Fruit fly (Drosophila melanogaster) whole organism, embryonic: ENCODE results near the gene CG31388.
A peak's percentile ranks its signal among the peaks of the same experiment; 100 is the strongest.

Experiments used
- Ada2b ChIP-seq: fragments of 200-800 bp; sonication (Bioruptor generic); IDR thresholded peaks from 2 replicates; pipeline ENCODE4 v1.3.6; 2022; ENCODE audit warnings: missing biosample characterization, missing genetic modification characterization
- Asciz ChIP-seq: fragments of 200-800 bp; sonication (Bioruptor generic); optimal IDR thresholded peaks from 2 replicates; lab custom pipeline; 2017; ENCODE audit warnings: missing biosample characterization, mild to moderate bottlenecking, missing genetic modification characterization, missing genetic modification reagents
- Blimp-1 ChIP-seq: fragments of 200-800 bp; sonication (Bioruptor generic); optimal IDR thresholded peaks from 3 replicates; lab custom pipeline; 2018; ENCODE audit warnings: missing biosample characterization, missing genetic modification characterization, mild to moderate bottlenecking, moderate library complexity, missing genetic modification reagents
- BtbVII ChIP-seq: fragments of 200-800 bp; sonication (Bioruptor generic); optimal IDR thresholded peaks from 3 replicates; lab custom pipeline; 2017; ENCODE audit warnings: missing biosample characterization, mild to moderate bottlenecking, missing genetic modification characterization
- Bteb2 ChIP-seq: fragments of 200-800 bp; sonication (Bioruptor generic); optimal IDR thresholded peaks from 2 replicates; lab custom pipeline; 2016; ENCODE audit warnings: missing biosample characterization, missing genetic modification characterization
- CG10267 ChIP-seq: fragments of 200-800 bp; sonication (Bioruptor generic); optimal IDR thresholded peaks from 2 replicates; lab custom pipeline; 2018; ENCODE audit warnings: missing biosample characterization, mild to moderate bottlenecking, missing genetic modification characterization, moderate library complexity
- CG14441 ChIP-seq: fragments of 200-800 bp; sonication (Bioruptor generic); IDR thresholded peaks from 2 replicates; pipeline ENCODE4 v1.3.6; 2022; ENCODE audit warnings: missing biosample characterization, missing genetic modification characterization
- CG15479 ChIP-seq: fragments of 200-800 bp; sonication (Bioruptor generic); optimal IDR thresholded peaks from 3 replicates; lab custom pipeline; 2019; ENCODE audit warnings: missing biosample characterization, mild to moderate bottlenecking, missing genetic modification characterization, moderate library complexity
- CG18476 ChIP-seq: fragments of 200-800 bp; sonication (Bioruptor generic); optimal IDR thresholded peaks from 2 replicates; lab custom pipeline; 2016; ENCODE audit warnings: missing biosample characterization, mild to moderate bottlenecking, missing genetic modification characterization
- CG2875 ChIP-seq: fragments of 200-800 bp; sonication (Bioruptor generic); optimal IDR thresholded peaks from 2 replicates; lab custom pipeline; 2017; ENCODE audit warnings: missing biosample characterization, mild to moderate bottlenecking, missing genetic modification characterization, missing genetic modification reagents
- CG30431 ChIP-seq: fragments of 200-800 bp; sonication (Bioruptor generic); optimal IDR thresholded peaks from 2 replicates; lab custom pipeline; 2017; ENCODE audit warnings: missing biosample characterization, missing genetic modification characterization
- CG6272 ChIP-seq: fragments of 200-800 bp; sonication (Bioruptor generic); IDR thresholded peaks from 2 replicates; pipeline ENCODE4 v1.3.6; 2022; ENCODE audit warnings: missing biosample characterization, missing genetic modification characterization
- CG7839 ChIP-seq: fragments of 200-800 bp; sonication (Bioruptor generic); optimal IDR thresholded peaks from 3 replicates; lab custom pipeline; 2018; ENCODE audit warnings: missing biosample characterization, mild to moderate bottlenecking, missing genetic modification characterization, moderate library complexity
- CG8359 ChIP-seq: fragments of 200-800 bp; sonication (Bioruptor generic); optimal IDR thresholded peaks from 2 replicates; lab custom pipeline; 2017; ENCODE audit warnings: missing biosample characterization, mild to moderate bottlenecking, missing genetic modification characterization, borderline replicate concordance
- CG8388 ChIP-seq: fragments of 200-800 bp; sonication (Bioruptor generic); optimal IDR thresholded peaks from 2 replicates; lab custom pipeline; 2019; ENCODE audit warnings: missing biosample characterization, mild to moderate bottlenecking, missing genetic modification characterization, moderate library complexity
- CG9609 ChIP-seq: fragments of 200-800 bp; sonication (Bioruptor generic); optimal IDR thresholded peaks from 3 replicates; lab custom pipeline; 2016; ENCODE audit warnings: missing biosample characterization, missing genetic modification characterization
- CG9817 ChIP-seq: fragments of 200-800 bp; sonication (Bioruptor generic); optimal IDR thresholded peaks from 2 replicates; lab custom pipeline; 2018; ENCODE audit warnings: missing biosample characterization, mild to moderate bottlenecking, missing genetic modification characterization, moderate library complexity
- HLH3B ChIP-seq: fragments of 200-800 bp; sonication (Bioruptor generic); IDR thresholded peaks from 2 replicates; pipeline ENCODE4 v1.3.6; 2022; ENCODE audit warnings: missing biosample characterization, missing genetic modification characterization
- Hr3 ChIP-seq: fragments of 200-800 bp; sonication (Bioruptor generic); optimal IDR thresholded peaks from 3 replicates; lab custom pipeline; 2016; ENCODE audit warnings: missing biosample characterization, missing genetic modification characterization
- Kr ChIP-seq: fragments of 200-800 bp; sonication (Bioruptor generic); optimal IDR thresholded peaks from 2 replicates; lab custom pipeline; 2017; ENCODE audit warnings: missing biosample characterization, mild to moderate bottlenecking, missing genetic modification characterization
- Lhr ChIP-seq: fragments of 200-800 bp; sonication (Bioruptor generic); optimal IDR thresholded peaks from 3 replicates; lab custom pipeline; 2017; ENCODE audit warnings: mild to moderate bottlenecking, missing biosample characterization, missing genetic modification reagents, missing genetic modification characterization
- Lpt ChIP-seq: fragments of >200 bp; optimal IDR thresholded peaks from 2 replicates; lab custom pipeline; 2018; ENCODE audit warnings: missing biosample characterization, missing genetic modification characterization
- MESR4 ChIP-seq: fragments of 200-800 bp; sonication (Bioruptor generic); optimal IDR thresholded peaks from 2 replicates; lab custom pipeline; 2018; ENCODE audit warnings: missing biosample characterization, mild to moderate bottlenecking, missing genetic modification characterization, moderate library complexity
- Mrtf ChIP-seq: fragments of 200-800 bp; sonication (Bioruptor generic); IDR thresholded peaks from 3 replicates; pipeline ENCODE4 v1.3.6; 2022; ENCODE audit warnings: missing biosample characterization, missing genetic modification characterization
- NC2β ChIP-seq: fragments of 200-800 bp; sonication (Bioruptor generic); optimal IDR thresholded peaks from 2 replicates; lab custom pipeline; 2016; ENCODE audit warnings: missing biosample characterization, missing genetic modification characterization
- Poxn ChIP-seq: fragments of 200-800 bp; sonication (Bioruptor generic); IDR thresholded peaks from 2 replicates; pipeline ENCODE4 v1.3.6; 2022; ENCODE audit warnings: missing biosample characterization, missing genetic modification characterization
- Six4 ChIP-seq: fragments of 200-800 bp; sonication (Bioruptor generic); optimal IDR thresholded peaks from 2 replicates; lab custom pipeline; 2016; ENCODE audit warnings: missing biosample characterization, missing genetic modification characterization
- Spps ChIP-seq: fragments of 200-800 bp; sonication (Bioruptor generic); optimal IDR thresholded peaks from 2 replicates; lab custom pipeline; 2018; ENCODE audit warnings: missing biosample characterization, mild to moderate bottlenecking, missing genetic modification characterization
- Xbp1 ChIP-seq: fragments of 200-800 bp; sonication (Bioruptor generic); optimal IDR thresholded peaks from 3 replicates; lab custom pipeline; 2016; ENCODE audit warnings: missing biosample characterization, mild to moderate bottlenecking, missing genetic modification characterization
- YL-1 ChIP-seq: fragments of 200-800 bp; sonication (Bioruptor generic); optimal IDR thresholded peaks from 3 replicates; lab custom pipeline; 2017; ENCODE audit warnings: missing biosample characterization, mild to moderate bottlenecking, missing genetic modification characterization
- ase ChIP-seq: fragments of 200-800 bp; sonication (Bioruptor generic); IDR thresholded peaks from 3 replicates; pipeline ENCODE4 v1.3.6; 2022; ENCODE audit warnings: missing biosample characterization, missing genetic modification characterization
- crc ChIP-seq: fragments of 200-800 bp; sonication (Bioruptor generic); optimal IDR thresholded peaks from 2 replicates; lab custom pipeline; 2016; ENCODE audit warnings: missing biosample characterization, missing genetic modification characterization
- croc ChIP-seq: fragments of 200-800 bp; sonication (Bioruptor generic); conservative IDR thresholded peaks from 3 replicates; pipeline ENCODE4 v1.3.6; 2022; ENCODE audit warnings: missing biosample characterization, missing genetic modification characterization
- dm ChIP-seq: fragments of 200-800 bp; sonication (Bioruptor generic); optimal IDR thresholded peaks from 3 replicates; lab custom pipeline; 2016; ENCODE audit warnings: missing biosample characterization, missing genetic modification characterization
- dpn ChIP-seq, 2 experiments: fragments of 200-800 bp; sonication (Bioruptor generic); optimal IDR thresholded peaks; 3 replicates each; lab custom pipeline; 2016; ENCODE audit warnings: missing biosample characterization in 2 of 2, missing genetic modification characterization in 2 of 2
- ems ChIP-seq: fragments of 200-800 bp; sonication (Bioruptor generic); optimal IDR thresholded peaks from 3 replicates; lab custom pipeline; 2016; ENCODE audit warnings: missing biosample characterization, missing genetic modification characterization
- fd3F ChIP-seq: fragments of 200-800 bp; sonication (Bioruptor generic); optimal IDR thresholded peaks from 2 replicates; lab custom pipeline; 2018; ENCODE audit warnings: missing biosample characterization, mild to moderate bottlenecking, missing genetic modification characterization, moderate library complexity
- kah ChIP-seq: fragments of 200-800 bp; sonication (Bioruptor generic); optimal IDR thresholded peaks from 2 replicates; lab custom pipeline; 2018; ENCODE audit warnings: missing biosample characterization, mild to moderate bottlenecking, missing genetic modification characterization
- lilli ChIP-seq: fragments of 200-800 bp; sonication (Bioruptor generic); optimal IDR thresholded peaks from 3 replicates; lab custom pipeline; 2016; ENCODE audit warnings: missing biosample characterization, missing genetic modification characterization
- lov ChIP-seq, 2 experiments: fragments of 200-800 bp in 1 of 2; fragments of >200 bp in 1 of 2; sonication (Bioruptor generic) in 1 of 2; IDR thresholded peaks in 1 of 2; optimal IDR thresholded peaks in 1 of 2; 2 replicates in 1 of 2; 3 replicates in 1 of 2; pipeline versions ENCODE4 v1.3.6 to Lab custom; 2017 to 2022; ENCODE audit warnings: missing biosample characterization in 1 of 2, missing genetic modification characterization in 1 of 2
- p53 ChIP-seq: fragments of 200-800 bp; sonication (Bioruptor generic); optimal IDR thresholded peaks from 2 replicates; lab custom pipeline; 2016; ENCODE audit warnings: missing biosample characterization, missing genetic modification characterization
- pb ChIP-seq: fragments of 200-800 bp; sonication (Bioruptor generic); optimal IDR thresholded peaks from 3 replicates; lab custom pipeline; 2016; ENCODE audit warnings: missing biosample characterization, missing genetic modification characterization
- pum ChIP-seq: fragments of 200-800 bp; sonication (Bioruptor generic); optimal IDR thresholded peaks from 2 replicates; lab custom pipeline; 2016; ENCODE audit warnings: missing biosample characterization, missing genetic modification characterization
- sens ChIP-seq: fragments of 200-800 bp; sonication (Bioruptor generic); peaks from one replicate; lab custom pipeline; 2016; ENCODE audit warnings: missing biosample characterization, missing genetic modification characterization
- sens-2 ChIP-seq: fragments of 200-800 bp; sonication (Bioruptor generic); IDR thresholded peaks from 2 replicates; pipeline ENCODE4 v1.3.6; 2022; ENCODE audit warnings: missing biosample characterization, missing genetic modification characterization
- so ChIP-seq: fragments of 200-800 bp; sonication (Bioruptor generic); IDR thresholded peaks from 3 replicates; pipeline ENCODE4 v1.3.6; 2022; ENCODE audit warnings: missing biosample characterization, missing genetic modification characterization
- tll ChIP-seq, 2 experiments: fragments of 200-800 bp in 1 of 2; fragments of >200 bp in 1 of 2; sonication (Bioruptor generic) in 1 of 2; optimal IDR thresholded peaks; 2 replicates each; lab custom pipeline; 2017 to 2019; ENCODE audit warnings: missing biosample characterization in 2 of 2, missing genetic modification characterization in 2 of 2, mild to moderate bottlenecking in 1 of 2, moderate library complexity in 1 of 2
- vfl ChIP-seq: fragments of 200-800 bp; sonication (Bioruptor generic); optimal IDR thresholded peaks from 2 replicates; lab custom pipeline; 2016; ENCODE audit warnings: missing biosample characterization, missing genetic modification characterization
- wor ChIP-seq: fragments of 200-800 bp; sonication (Bioruptor generic); IDR thresholded peaks from 2 replicates; pipeline ENCODE4 v1.3.6; 2022; ENCODE audit warnings: missing biosample characterization, missing genetic modification characterization
- zf30C ChIP-seq: fragments of 200-800 bp; sonication (Bioruptor generic); optimal IDR thresholded peaks from 3 replicates; lab custom pipeline; 2018; ENCODE audit warnings: missing biosample characterization, mild to moderate bottlenecking, missing genetic modification characterization

Gene CG31388

DNA sequence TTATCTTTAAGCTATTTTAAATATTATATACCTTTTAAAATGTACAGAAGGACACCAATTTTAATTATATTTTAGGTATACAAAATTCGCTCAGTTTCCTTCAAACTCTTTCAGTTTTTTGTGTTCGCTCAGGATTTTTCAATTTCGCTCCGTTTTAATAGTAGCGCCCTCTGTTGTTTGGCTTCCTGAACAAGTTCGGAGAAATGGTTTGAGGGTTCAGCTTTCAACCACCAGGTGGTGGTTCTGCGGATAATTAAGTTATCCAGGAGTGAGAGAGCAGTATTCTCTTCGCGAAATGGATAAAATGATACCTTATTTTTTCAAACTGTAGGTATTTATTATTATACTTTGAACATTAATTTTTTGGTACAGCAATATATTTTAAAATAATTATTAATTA, 31.4 kb downstream of the CG31388 start (continued):
- no peak for TF ChIP-seq lov (optimal IDR thresholded peaks at IDR 0.05; lab: Kevin White, UChicago)
- peak; percentile 76; the same call in 2 of the 3 replicates for TF ChIP-seq lov (GFP tag; IDR thresholded peaks at IDR 0.05; lab: Robert Waterston, UW)
- TF ChIP-seq lilli (GFP tag; lab: Kevin White, UChicago): peak; percentile 47
- TF ChIP-seq YL-1 (GFP tag; lab: Kevin White, UChicago): peak; percentile 29
- TF ChIP-seq pum (GFP tag; lab: Kevin White, UChicago): peak; percentile 50
- TF ChIP-seq kah: peak; percentile 73
- peak; percentile 37 for TF ChIP-seq CG9609 (GFP tag; lab: Kevin White, UChicago)
- peak; percentile 75 for TF ChIP-seq Six4 (GFP tag; lab: Kevin White, UChicago)
- no peak for TF ChIP-seq CG15479 (GFP tag; lab: Kevin White, UChicago)
- peak; percentile 16 for TF ChIP-seq CG9817 (tag; lab: Kevin White, UChicago)
- TF ChIP-seq BtbVII (GFP tag; lab: Kevin White, UChicago): peak; percentile 75
- TF ChIP-seq Blimp-1 (GFP tag; lab: Kevin White, UChicago): no peak
- no peak for TF ChIP-seq MESR4 (GFP tag; lab: Kevin White, UChicago)
- TF ChIP-seq ems (GFP tag; lab: Kevin White, UChicago): peak; percentile 54
- no peak for TF ChIP-seq Poxn (GFP tag; lab: Robert Waterston, UW)
- peak; percentile 52 for TF ChIP-seq Spps (tag; lab: Kevin White, UChicago)
- TF ChIP-seq Hr3: peak; percentile 45
- TF ChIP-seq Bteb2 (GFP tag; lab: Kevin White, UChicago): no peak
- TF ChIP-seq pb (GFP tag; lab: Kevin White, UChicago): peak; percentile 85
- TF ChIP-seq Asciz (GFP tag; lab: Kevin White, UChicago): peak; percentile 77
- peak; percentile 92 for TF ChIP-seq sens (GFP tag; lab: Kevin White, UChicago)
- TF ChIP-seq crc (GFP tag; lab: Kevin White, UChicago): no peak
- TF ChIP-seq CG14441: no peak
- TF ChIP-seq CG7839 (tag; lab: Kevin White, UChicago): no peak
- TF ChIP-seq vfl (GFP tag; lab: Kevin White, UChicago): no peak
- TF ChIP-seq tll (GFP tag; optimal IDR thresholded peaks at IDR 0.05; lab: Kevin White, UChicago): no peak
- no peak; the same call in 2 of the 3 replicates for TF ChIP-seq Mrtf (GFP tag; lab: Robert Waterston, UW)
- TF ChIP-seq zf30C: peak; percentile 35
- peak; percentile 27 for TF ChIP-seq dm (GFP tag; lab: Kevin White, UChicago)
- peak; percentile 8 for TF ChIP-seq p53 (GFP tag; lab: Kevin White, UChicago)
- TF ChIP-seq sens-2 (GFP tag; lab: Robert Waterston, UW): peak; percentile 68
- peak; percentile 72 for TF ChIP-seq Xbp1
- peak; percentile 45 to 65 for TF ChIP-seq dpn (GFP tag; optimal IDR thresholded peaks at IDR 0.05; lab: Kevin White, UChicago)
- TF ChIP-seq CG8388 (GFP tag; lab: Kevin White, UChicago): peak; percentile 61
- TF ChIP-seq Ada2b: peak; percentile 56; the same call in 1 of the 2 replicates
- 0 out of 2 replicates have a peak, but pooled peaks have one; percentile 32 for TF ChIP-seq HLH3B (GFP tag; lab: Robert Waterston, UW)
- TF ChIP-seq Kr: peak; percentile 74
- 0 out of 3 replicates have a peak, but pooled peaks have one; percentile 13 for TF ChIP-seq so (GFP tag; lab: Robert Waterston, UW)
- TF ChIP-seq CG18476 (GFP tag; lab: Kevin White, UChicago): peak; percentile 32
- peak; percentile 55; the same call in 2 of the 3 replicates for TF ChIP-seq ase
- TF ChIP-seq fd3F: no peak
- no peak for TF ChIP-seq CG6272 (GFP tag; lab: Robert Waterston, UW)
- peak; percentile 97 for TF ChIP-seq Lpt (GFP tag; lab: Kevin White, UChicago)
- TF ChIP-seq CG2875 (GFP tag; lab: Kevin White, UChicago): peak; percentile 79
- TF ChIP-seq wor (GFP tag; lab: Robert Waterston, UW): no peak
- TF ChIP-seq CG8359 (GFP tag; lab: Kevin White, UChicago): peak; percentile 77
- peak; percentile 66 for TF ChIP-seq CG10267 (tag; lab: Kevin White, UChicago)
- TF ChIP-seq croc (GFP tag; lab: Robert Waterston, UW): no peak; the same call in 2 of the 3 replicates
- peak; percentile 53 for TF ChIP-seq Lhr
- TF ChIP-seq CG30431 (GFP tag; lab: Kevin White, UChicago): peak; percentile 55
- peak; percentile 78 for TF ChIP-seq NC2β (GFP tag; lab: Kevin White, UChicago)
